Fruit fly (Drosophila melanogaster): ENCODE measurements around the gene CG13361.

The CG13361 gene

dm6 chrX:755642-756332 is 2.3 kb upstream of the CG13361 start (continued):
- TF ChIP-seq CG18011 (GFP tag; optimal IDR thresholded peaks at IDR 0.05) (peak; percentile 76), CG8089 (GFP tag; optimal IDR thresholded peaks at IDR 0.05) (peak; percentile 58), CG7271 (tag; optimal IDR thresholded peaks at IDR 0.05) (no peak), p53 (GFP tag; optimal IDR thresholded peaks at IDR 0.05) (peak; percentile 48), MBD-R2 (GFP tag; IDR thresholded peaks at IDR 0.05) (peak; percentile 81), seq (GFP tag; IDR thresholded peaks at IDR 0.05) (peak; percentile 68), sob (GFP tag; IDR thresholded peaks at IDR 0.05) (peak; percentile 92), odd (GFP tag; optimal IDR thresholded peaks at IDR 0.05) (peak; percentile 54), CG4820 (GFP tag; optimal IDR thresholded peaks at IDR 0.05) (peak; percentile 64), CG11456 (GFP tag; IDR thresholded peaks at IDR 0.05) (peak; percentile 95), cg (GFP tag; optimal IDR thresholded peaks at IDR 0.05) (no peak), sug (tag; optimal IDR thresholded peaks at IDR 0.05) (peak; percentile 68), CoRest (tag; optimal IDR thresholded peaks at IDR 0.05) (peak; percentile 78), rib (GFP tag; IDR thresholded peaks at IDR 0.05) (peak; percentile 96), klu (GFP tag; IDR thresholded peaks at IDR 0.05) (peak; percentile 83), CG5245 (GFP tag; optimal IDR thresholded peaks at IDR 0.05) (peak; percentile 68), ERR (GFP tag; optimal IDR thresholded peaks at IDR 0.05) (peak; percentile 91), CG31224 (GFP tag; IDR thresholded peaks at IDR 0.05) (peak; percentile 84), Poxn (GFP tag; IDR thresholded peaks at IDR 0.05) (peak; percentile 87), CG9609 (GFP tag; optimal IDR thresholded peaks at IDR 0.05) (peak; percentile 75), Doc3 (GFP tag; IDR thresholded peaks at IDR 0.05; ENCODE audit: partially characterized antibody) (no peak), kni (GFP tag; optimal IDR thresholded peaks at IDR 0.05) (no peak), CG2712 (tag; optimal IDR thresholded peaks at IDR 0.05) (peak; percentile 79), mld (GFP tag; IDR thresholded peaks at IDR 0.05; ENCODE audit: partially characterized antibody) (no peak), CG32772 (GFP tag; IDR thresholded peaks at IDR 0.05) (peak; percentile 76), bsh (GFP tag; optimal IDR thresholded peaks at IDR 0.05) (peak; percentile 76 to 77), CHES-1-like (GFP tag; optimal IDR thresholded peaks at IDR 0.05) (peak; percentile 87), vvl (GFP tag; IDR thresholded peaks at IDR 0.05) (peak; percentile 92), MTF-1 (GFP tag; optimal IDR thresholded peaks at IDR 0.05; ENCODE audit: borderline replicate concordance) (peak; percentile 64), Rx (GFP tag; IDR thresholded peaks at IDR 0.05) (peak; percentile 79), zfh2 (GFP tag; optimal IDR thresholded peaks at IDR 0.05) (peak; percentile 91), cad (GFP tag; optimal IDR thresholded peaks at IDR 0.05) (no peak), tx (GFP tag; optimal IDR thresholded peaks at IDR 0.05) (peak; percentile 85), Ptx1 (GFP tag; IDR thresholded peaks at IDR 0.05) (peak; percentile 86), Hand (GFP tag; optimal IDR thresholded peaks at IDR 0.05) (peak; percentile 87), dmrt11E (tag; optimal IDR thresholded peaks at IDR 0.05) (peak; percentile 23), danr (GFP tag; IDR thresholded peaks at IDR 0.05) (peak; percentile 43; the same call in 1 of the 2 replicates), CG17361 (GFP tag; IDR thresholded peaks at IDR 0.05) (peak; percentile 73), ro (GFP tag; IDR thresholded peaks at IDR 0.05) (no peak), H15 (GFP tag; IDR thresholded peaks at IDR 0.05) (peak; percentile 67; the same call in 2 of the 3 replicates), CG15011 (GFP tag; optimal IDR thresholded peaks at IDR 0.05) (peak; percentile 64), CG11695 (GFP tag; IDR thresholded peaks at IDR 0.05) (peak; percentile 74), Sin3A (optimal IDR thresholded peaks at IDR 0.05) (no peak), CG11398 (GFP tag; optimal IDR thresholded peaks at IDR 0.05) (peak; percentile 66), CG17829 (tag; optimal IDR thresholded peaks at IDR 0.05) (peak; percentile 73), NfI (GFP tag; optimal IDR thresholded peaks at IDR 0.05) (peak; percentile 82), Hsf (GFP tag; optimal IDR thresholded peaks at IDR 0.05) (peak; percentile 87), NC2α (GFP tag; optimal IDR thresholded peaks at IDR 0.05) (peak; percentile 8), Gug (GFP tag; IDR thresholded peaks at IDR 0.05) (peak; percentile 80; the same call in 3 of the 4 replicates), ara (GFP tag; IDR thresholded peaks at IDR 0.05) (peak; percentile 76), pita (GFP tag; optimal IDR thresholded peaks at IDR 0.05) (no peak)

All from whole organism, embryonic.